Worm (Caenorhabditis elegans): Measurements from ENCODE around the gene mtq-2.

ce11 chrII:2137235-2137634, 52.0 kb downstream of the mtq-2 start, which contains the start of gene C40A11.4:
- TF ChIP-seq mab-5 (tag; optimal IDR thresholded peaks at IDR 0.05) (no peak), sem-4 (tag; optimal IDR thresholded peaks at IDR 0.05) (no peak), unc-62 (GFP tag; optimal IDR thresholded peaks at IDR 0.05) (no peak), nhr-11 (tag; optimal IDR thresholded peaks at IDR 0.05) (no peak), nhr-237 (tag; optimal IDR thresholded peaks at IDR 0.05) (no peak), nhr-6 (tag; optimal IDR thresholded peaks at IDR 0.05) (no peak), lin-39 (tag; optimal IDR thresholded peaks at IDR 0.05) (no peak), ceh-82 (tag; optimal IDR thresholded peaks at IDR 0.05) (no peak)
